Fruit fly (Drosophila melanogaster) Kc167 (cell line): ENCODE measurements around the gene Pde6.

Experiments used
- Myc ChIP-seq: fragments of >200 bp; optimal IDR thresholded peaks from 2 replicates; lab custom pipeline; 2017; ENCODE audit warnings: missing external identifiers
- Sin3A ChIP-seq: fragments of >200 bp; optimal IDR thresholded peaks from 2 replicates; lab custom pipeline; 2018; ENCODE audit warnings: missing external identifiers
- h ChIP-seq: fragments of >200 bp; optimal IDR thresholded peaks from 3 replicates; lab custom pipeline; 2018; ENCODE audit warnings: missing external identifiers
- insv ChIP-seq: fragments of >200 bp; optimal IDR thresholded peaks from 3 replicates; lab custom pipeline; 2018; ENCODE audit warnings: missing external identifiers
- psq ChIP-seq: fragments of >200 bp; optimal IDR thresholded peaks from 2 replicates; lab custom pipeline; 2017; ENCODE audit warnings: missing external identifiers
- ttk ChIP-seq: sonication (Bioruptor generic); optimal IDR thresholded peaks from 2 replicates; lab custom pipeline; 2017; ENCODE audit warnings: missing external identifiers

Gene Pde6

DNA sequence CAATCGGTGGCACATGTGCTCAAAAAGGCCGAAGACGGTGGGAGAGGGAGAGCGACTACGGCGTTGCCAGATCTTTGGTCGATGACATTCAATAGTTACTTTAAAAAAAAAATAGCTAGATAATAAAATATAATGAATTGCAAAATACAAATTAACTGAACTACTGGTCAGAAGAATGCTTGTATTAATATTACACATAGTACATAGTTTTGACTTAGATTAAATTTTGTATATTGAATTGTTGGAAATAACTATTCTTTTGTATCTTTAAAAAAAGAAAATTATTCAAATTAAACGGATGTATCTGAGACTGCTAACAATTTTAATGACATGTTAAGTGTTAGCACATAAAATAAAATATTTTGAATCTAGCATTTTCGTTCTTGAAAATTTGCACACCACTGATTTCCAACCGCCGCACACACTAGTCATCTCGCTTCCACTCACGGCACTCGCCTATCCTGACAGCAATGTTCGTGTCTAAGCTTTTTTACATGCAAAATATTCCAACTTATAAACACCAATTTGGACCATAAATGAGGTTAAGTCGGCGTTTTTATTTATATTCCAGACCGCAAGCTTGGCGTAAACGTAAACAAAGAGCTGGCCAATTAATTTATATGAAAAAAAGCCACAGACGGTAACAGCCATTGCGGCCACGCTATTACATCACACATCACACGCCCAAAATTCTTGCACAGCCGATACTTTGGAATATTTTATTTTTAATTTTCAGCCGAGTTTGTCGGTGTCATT, 17.0 kb upstream of the Pde6 start:
- TF ChIP-seq psq (no peak), Sin3A (lab: Kevin White, UChicago) (no peak)

DNA sequence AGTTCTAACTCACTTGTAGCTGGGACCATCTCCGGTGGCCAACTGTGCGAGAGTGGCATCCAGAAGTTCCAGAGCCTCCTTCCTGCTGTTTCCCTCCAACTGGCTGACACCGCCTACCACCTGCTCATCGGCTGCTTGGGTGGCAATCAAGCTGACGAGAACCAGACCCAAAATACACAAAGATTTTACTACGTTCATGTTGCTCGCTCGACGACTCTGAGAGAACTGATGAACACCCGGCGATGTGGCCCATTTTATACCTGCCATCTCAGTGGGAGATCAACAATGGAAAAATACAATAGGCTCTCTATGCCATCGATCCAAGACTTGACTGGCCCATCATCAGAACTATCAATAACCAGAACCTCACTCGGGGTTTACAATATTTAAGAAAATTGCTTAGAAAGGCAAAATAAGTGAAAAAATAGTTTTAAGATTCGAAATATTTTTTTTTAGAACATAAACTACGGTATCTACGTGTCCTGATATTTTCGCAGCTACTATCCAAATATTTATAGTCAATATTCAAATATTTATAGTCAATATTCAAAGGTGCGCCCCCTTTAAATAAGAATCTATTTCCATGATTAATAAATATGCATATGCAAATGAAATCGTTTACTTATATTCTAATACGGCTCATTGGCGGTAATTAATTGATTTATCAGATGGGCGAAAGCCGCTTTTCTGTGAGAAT, 11.5 kb upstream of the Pde6 start, which contains the start of gene Cys:
Gene Cys (minus strand): TSS at position 234 of the 697 bp plus-strand sequence.
- TF ChIP-seq h (lab: Kevin White, UChicago) (no peak), Sin3A (lab: Kevin White, UChicago) (no peak), psq (no peak), insv (lab: Kevin White, UChicago) (no peak), Myc (no peak), ttk (lab: Kevin White, UChicago) (no peak)

DNA sequence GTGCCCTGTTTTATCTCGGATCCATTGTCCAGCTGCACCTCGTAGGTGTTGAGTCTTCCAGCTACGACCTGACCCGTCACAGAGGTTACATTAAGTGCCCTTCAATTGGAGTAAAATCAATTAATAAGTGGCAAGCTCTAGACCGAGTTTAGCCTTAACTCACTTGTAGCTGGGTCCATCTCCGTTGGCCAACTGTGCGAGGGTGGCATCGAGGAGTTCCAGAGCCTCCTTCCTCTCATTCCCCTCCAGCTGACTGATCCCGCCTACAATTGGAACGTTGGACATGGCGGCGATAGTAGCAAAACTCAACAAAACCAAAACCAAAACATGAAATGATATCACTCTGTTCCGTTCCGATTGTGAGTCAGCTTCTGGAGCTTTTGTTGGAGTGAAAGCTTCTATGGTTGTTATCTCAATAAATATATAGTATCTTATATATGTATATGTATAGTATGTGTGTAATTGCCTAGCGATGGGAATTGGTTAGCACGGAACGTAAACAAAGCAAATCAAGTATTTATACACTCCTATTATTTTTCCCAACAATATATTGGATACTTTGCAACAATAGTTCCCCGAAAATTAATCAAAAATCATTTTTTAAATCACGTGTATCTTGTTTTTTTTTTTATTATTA, 10.5 kb upstream of the Pde6 start, which contains the start of gene CG8066:
Gene CG8066 (minus strand): TSS at position 347 of the 637 bp plus-strand sequence.
- TF ChIP-seq ttk (lab: Kevin White, UChicago) = no peak
- no peak for TF ChIP-seq Sin3A (lab: Kevin White, UChicago)
- no peak for TF ChIP-seq Myc
- TF ChIP-seq psq = no peak
- no peak for TF ChIP-seq insv (lab: Kevin White, UChicago)
- TF ChIP-seq h (lab: Kevin White, UChicago) = no peak

DNA sequence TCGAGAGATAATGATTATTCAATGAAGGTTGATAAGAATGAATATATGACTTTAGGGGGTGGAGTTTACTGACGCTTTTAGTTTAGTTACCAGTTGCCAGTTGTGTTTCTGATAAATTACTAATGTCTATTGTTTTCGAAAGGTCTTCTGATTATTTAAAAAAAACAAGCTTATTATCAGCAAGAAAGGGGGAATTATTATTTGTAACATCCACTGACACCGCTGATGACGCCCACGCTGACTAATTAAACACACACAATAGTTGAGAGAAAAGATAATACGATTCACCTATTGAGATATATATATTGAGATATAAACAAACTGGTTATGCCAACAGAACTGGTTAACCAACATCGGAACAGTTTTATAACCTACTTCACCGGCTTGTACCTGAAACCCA, 9.7 kb upstream of the Pde6 start:
- TF ChIP-seq psq (no peak), h (lab: Kevin White, UChicago) (no peak), Sin3A (lab: Kevin White, UChicago) (no peak), Myc (no peak)

DNA sequence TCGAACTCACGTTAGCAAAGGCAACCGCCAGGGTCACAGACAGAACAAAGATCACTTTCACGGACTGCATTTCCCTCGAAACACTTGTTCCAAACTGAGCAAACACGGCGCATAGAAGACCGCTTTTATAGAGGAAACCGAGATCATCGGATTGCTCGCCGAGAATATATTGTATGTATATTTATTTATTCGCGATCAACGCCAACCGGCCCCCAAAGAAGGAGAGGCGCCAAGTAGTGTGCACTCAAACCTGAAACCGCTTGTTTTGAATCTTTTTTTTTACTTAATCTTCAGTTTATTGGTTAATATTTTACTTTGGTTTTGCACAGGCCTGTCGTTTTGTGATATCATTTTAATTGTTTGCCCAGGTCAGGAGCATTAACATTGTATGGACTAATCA, 9.2 kb upstream of the Pde6 start, which contains the start of gene CG31313:
Gene CG31313 (minus strand): TSS at position 101 of the 400 bp plus-strand sequence.
- TF ChIP-seq Myc = no peak
- TF ChIP-seq psq = no peak
- TF ChIP-seq h (lab: Kevin White, UChicago) = no peak
- no peak for TF ChIP-seq ttk (lab: Kevin White, UChicago)
- TF ChIP-seq insv (lab: Kevin White, UChicago) = no peak
- TF ChIP-seq Sin3A (lab: Kevin White, UChicago) = no peak

DNA sequence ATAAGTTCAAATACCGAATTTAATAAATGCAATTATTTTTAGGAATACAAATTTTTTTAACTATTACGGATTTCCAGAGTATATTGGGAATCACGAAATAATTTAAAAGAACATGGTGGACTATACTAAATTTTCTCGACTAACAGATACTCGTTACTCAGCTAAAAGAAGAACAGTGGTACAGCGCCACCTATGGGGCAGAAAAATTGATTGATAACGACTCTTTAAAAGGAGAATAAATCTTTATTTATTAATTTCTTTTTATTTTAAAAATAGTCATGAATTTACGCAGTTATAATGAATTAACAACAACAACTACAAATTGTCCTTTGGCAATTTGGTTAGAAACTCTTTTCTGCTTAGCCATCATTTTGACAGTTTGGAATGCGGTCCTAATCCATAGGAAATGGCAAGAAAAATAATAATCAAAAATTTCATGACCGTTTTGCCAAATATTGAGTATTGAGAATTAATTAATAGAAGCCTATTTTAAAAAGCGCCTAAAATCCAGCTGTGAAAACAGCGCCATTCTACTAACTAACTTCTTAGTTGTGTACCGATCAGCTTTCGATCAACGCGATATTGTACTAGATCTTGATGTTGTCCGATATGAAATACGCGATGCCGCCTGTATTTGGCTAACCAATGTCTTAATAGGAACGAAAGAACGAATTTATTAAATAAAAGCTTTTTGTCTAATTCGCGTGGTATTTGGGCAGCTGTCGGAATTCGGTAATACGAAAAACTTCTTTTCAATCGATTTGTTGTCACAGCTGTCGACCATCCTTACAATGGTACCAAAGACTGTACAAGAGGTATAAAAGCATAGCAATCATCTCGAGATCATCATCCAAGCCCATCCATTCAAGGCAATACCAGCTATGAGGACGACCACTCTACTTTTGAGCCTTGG, 7.2 kb upstream of the Pde6 start, which contains the start of gene CG14852:
Gene CG14852 (plus strand): TSS at position 863 of the 913 bp plus-strand sequence.
- TF ChIP-seq psq (no peak), Sin3A (lab: Kevin White, UChicago) (no peak), insv (lab: Kevin White, UChicago) (no peak), ttk (lab: Kevin White, UChicago) (no peak), h (lab: Kevin White, UChicago) (no peak), Myc (no peak)

DNA sequence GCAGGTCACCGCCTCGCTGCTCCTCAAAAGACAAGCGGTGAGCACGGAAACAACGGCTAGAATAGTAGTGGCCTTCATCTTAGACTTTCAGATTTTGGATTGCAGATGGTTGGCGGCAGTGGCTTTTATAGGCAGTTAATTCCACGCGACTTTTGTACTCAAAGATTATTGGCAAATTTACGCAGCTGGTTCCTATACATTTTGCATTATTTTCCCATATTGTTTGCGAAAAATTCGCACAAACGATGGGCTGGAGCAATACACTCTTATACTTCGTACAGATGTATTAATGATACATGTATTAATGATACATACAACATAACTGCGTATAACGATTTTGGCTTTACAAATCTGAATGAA, 6.6 kb upstream of the Pde6 start, which contains the start of gene CG8087:
Gene CG8087 (minus strand): TSS at position 101 of the 360 bp plus-strand sequence.
- TF ChIP-seq insv (lab: Kevin White, UChicago) (no peak), ttk (lab: Kevin White, UChicago) (no peak)

DNA sequence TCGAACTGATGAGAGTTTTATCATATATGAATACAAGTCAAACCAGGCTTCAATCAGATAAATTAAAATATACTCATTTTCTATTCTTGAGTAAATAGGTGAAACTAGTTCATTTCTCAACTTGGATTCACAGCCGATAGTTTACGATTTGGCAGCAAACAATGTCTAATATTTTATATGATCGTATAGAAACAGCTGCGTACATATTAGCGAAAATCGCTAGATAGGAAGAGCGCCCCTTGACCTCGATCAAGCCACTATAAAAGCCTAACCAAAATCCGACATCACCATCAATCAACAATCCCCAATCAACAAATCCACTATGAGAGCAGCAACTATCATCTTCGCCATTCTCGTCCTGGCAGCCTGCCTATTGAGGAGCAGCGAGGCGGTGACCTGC, 3.9 kb upstream of the Pde6 start, which contains the start of gene CG14851:
Gene CG14851 (plus strand): TSS at position 301 of the 400 bp plus-strand sequence.
- TF ChIP-seq ttk (lab: Kevin White, UChicago) (no peak), psq (no peak), h (lab: Kevin White, UChicago) (no peak), insv (lab: Kevin White, UChicago) (no peak), Myc (no peak), Sin3A (lab: Kevin White, UChicago) (no peak)

DNA sequence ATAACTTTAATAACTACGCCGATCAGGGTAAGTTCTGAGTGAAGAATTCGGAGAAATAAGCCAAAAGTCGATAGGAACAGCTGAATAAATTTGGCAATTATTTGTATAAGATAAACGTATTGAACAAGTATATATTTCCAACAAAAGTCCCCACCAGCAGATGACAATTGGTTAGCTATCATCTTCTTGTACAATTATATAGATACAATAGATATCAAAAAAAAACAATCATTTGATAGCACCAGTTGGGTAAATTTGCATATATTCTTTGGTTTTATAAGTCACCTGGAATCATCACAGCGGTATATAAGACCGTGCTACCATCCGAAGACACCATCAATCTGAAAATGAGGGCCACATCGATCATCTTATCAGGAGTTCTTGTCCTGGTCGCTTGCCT, 2.5 kb upstream of the Pde6 start, which contains the start of gene Jig:
Gene Jig (plus strand): TSS at position 301 of the 400 bp plus-strand sequence.
- no peak for TF ChIP-seq insv (lab: Kevin White, UChicago)
- no peak for TF ChIP-seq Sin3A (lab: Kevin White, UChicago)
- TF ChIP-seq ttk (lab: Kevin White, UChicago) = no peak

DNA sequence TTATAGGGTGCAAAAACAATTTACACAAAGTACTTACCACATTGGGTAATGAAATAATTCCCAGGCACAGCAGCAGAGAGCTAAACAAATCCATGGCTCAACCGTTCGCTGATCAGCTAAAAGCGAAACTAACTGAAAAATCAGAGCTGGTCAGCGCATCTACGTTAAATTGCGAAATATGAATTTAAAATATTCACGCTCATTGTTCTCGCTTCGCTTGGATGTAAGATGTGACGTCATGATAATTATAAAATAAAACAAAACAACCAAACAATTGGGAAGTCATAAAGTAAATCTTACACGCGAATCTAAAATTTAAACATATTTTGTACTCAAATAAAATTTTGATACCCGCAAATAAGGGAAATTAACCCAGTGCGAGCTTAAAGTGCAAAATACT, 1.9 kb upstream of the Pde6 start, which contains the start of gene CG14854:
Gene CG14854 (minus strand): TSS at position 101 of the 400 bp plus-strand sequence.
- TF ChIP-seq insv (lab: Kevin White, UChicago) (no peak), h (lab: Kevin White, UChicago) (no peak), Myc (no peak)

DNA sequence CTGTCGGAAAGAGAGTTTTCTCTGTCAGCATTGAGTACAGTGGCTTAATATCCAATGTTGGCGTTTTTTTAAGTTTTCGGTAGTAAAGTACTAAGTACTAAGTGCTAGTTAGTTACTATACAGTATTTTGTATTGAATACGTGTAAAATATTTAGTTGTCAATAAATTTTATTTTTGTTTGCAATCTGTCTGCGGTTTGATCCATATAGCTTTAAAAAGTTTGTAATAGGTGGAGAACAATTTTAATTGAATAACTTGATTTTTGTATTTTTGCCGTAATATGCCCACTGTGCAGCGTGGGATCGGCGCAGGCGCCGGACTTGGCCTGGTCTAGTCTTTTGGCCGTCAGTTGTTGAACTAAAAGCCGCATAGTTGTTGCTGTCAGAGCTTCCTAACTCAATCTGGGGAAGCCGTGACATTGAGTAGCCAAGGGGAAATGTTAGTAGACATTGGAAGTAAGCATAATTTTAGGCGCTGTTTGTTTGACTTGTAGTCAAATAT, 329 bp upstream of the Pde6 start:
- TF ChIP-seq Myc = no peak
- TF ChIP-seq ttk (lab: Kevin White, UChicago) = no peak
- TF ChIP-seq h (lab: Kevin White, UChicago) = no peak
- no peak for TF ChIP-seq Sin3A (lab: Kevin White, UChicago)
- no peak for TF ChIP-seq insv (lab: Kevin White, UChicago)
- TF ChIP-seq psq = no peak
